Worm (Caenorhabditis elegans): ENCODE measurements around the gene aps-2.

The aps-2 gene

DNA sequence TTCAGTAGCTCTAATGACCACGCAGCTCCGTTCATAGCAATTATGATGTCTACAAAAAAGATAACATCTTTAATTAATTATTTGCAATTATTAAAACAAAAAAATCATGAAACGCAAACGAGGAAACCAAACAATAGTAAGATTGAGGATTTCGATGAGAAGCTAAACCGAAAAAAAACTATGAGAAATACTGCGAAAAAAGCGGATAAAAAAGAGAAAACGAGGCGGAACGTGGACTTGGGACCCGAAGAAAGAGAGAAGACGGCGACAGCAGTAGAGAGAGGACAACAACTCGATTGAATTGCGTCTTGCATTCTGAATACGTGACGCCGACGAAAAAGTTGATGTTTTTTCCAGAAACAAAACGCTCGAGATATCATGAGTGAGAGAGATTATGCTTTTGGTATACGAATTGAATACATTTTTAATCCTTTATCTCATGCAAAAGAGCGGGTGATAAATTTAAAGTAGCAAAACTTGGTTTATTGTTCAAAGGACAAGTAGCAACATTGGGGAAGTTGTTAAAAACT lies 30.8 kb downstream of the aps-2 start, which contains the start of gene ncr-1:
ncr-1 (minus strand) TSS at position 51 of the 530 bp plus-strand sequence.
- TF ChIP-seq nhr-12 (tag; optimal IDR thresholded peaks at IDR 0.05): no peak
- TF ChIP-seq lin-14 (GFP tag; optimal IDR thresholded peaks at IDR 0.05): peak; percentile 42

DNA sequence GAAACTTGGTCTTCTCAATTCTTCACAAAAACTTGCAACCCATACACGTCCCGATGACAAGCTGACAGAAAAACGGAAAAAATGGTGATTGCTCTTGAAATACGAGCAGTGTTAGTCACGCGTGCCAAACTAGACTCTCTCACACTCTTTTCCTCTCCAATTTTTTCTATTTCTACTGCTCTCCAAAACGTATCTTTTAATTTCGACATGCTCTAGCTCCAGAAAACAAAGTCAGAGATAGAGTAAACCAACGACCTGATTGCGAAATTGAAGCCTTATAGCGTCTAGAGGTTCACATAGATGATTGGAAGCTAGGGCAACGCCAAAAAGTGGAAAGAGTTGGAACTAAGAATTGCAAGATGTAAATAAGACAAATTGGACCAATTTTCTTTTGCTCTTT lies 32.3 kb downstream of the aps-2 start:
- TF ChIP-seq tbx-2 (tag; optimal IDR thresholded peaks at IDR 0.05) (peak; percentile 12), lsy-2 (tag; optimal IDR thresholded peaks at IDR 0.05) (peak in 1 of 2 experiments; percentile 50), ceh-82 (tag; optimal IDR thresholded peaks at IDR 0.05) (peak in 1 of 3 experiments; percentile 14), skn-1 (tag; optimal IDR thresholded peaks at IDR 0.05) (peak; percentile 62), ces-1 (GFP tag; optimal IDR thresholded peaks at IDR 0.05) (no peak), lin-14 (GFP tag; optimal IDR thresholded peaks at IDR 0.05) (peak; percentile 65), mdl-1 (tag; optimal IDR thresholded peaks at IDR 0.05) (peak in 1 of 2 experiments; percentile 36), grh-1 (GFP tag; IDR thresholded peaks at IDR 0.05) (no peak), lin-35 (GFP tag; optimal IDR thresholded peaks at IDR 0.05) (peak in 1 of 2 experiments; percentile 9), nhr-71 (tag; optimal IDR thresholded peaks at IDR 0.05) (peak; percentile 36), swsn-7 (tag; optimal IDR thresholded peaks at IDR 0.05) (no peak), nhr-20 (tag; optimal IDR thresholded peaks at IDR 0.05) (peak; percentile 72)

DNA sequence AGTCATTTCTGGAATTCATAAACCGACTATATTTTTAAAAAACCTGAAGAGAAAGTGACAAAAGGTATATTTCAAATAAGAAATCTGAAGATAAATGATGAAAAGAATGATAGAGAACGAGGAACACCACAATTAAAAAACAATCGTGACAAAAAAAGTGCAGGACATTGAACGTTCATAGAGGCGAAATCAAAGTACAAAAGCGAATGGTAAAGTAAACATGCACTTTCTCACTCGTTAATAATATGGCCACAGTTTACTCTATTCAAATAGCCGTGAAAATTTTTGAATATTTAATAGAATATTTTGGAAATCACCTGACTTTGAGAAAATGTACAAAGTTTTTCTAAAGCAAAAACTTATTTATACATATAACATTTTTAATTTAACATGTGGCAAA lies 34.1 kb downstream of the aps-2 start, which contains the start of gene F46H6.5:
F46H6.5 (minus strand) TSS at position 10 of the 400 bp plus-strand sequence.
- TF ChIP-seq lin-39 (tag; optimal IDR thresholded peaks at IDR 0.05): no peak
- no peak for TF ChIP-seq jun-1 (tag; optimal IDR thresholded peaks at IDR 0.05)
- TF ChIP-seq dsc-1 (tag; optimal IDR thresholded peaks at IDR 0.05): no peak
- TF ChIP-seq ama-1 (optimal IDR thresholded peaks at IDR 0.05): no peak

DNA sequence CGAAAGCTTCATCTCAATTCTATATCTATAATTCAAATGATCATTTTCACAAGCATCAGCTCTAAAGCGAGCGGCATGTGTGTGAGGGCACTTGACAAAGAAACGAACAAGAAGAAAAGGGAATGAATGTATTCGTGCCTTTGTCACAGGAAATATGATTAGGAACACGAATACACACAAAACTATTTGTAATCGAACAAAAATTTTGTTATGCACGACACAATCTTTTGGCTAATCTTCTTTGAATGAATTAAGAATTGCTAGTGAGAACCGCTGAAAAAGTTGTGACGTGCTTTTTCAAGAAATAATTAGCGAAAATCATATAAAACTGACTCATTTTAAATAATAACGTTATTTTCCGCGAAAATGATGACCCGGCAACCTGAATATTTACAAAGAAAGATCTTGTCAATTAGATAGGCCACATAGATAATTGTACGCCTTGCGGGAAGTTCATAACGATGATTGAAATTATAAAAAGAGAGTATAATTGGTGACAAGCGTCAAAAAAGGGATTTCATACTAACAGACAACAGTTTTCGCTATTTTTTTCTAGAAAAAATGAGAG lies 35.5 kb downstream of the aps-2 start:
- TF ChIP-seq lin-39 (tag; optimal IDR thresholded peaks at IDR 0.05) (no peak), elt-3 (tag; optimal IDR thresholded peaks at IDR 0.05) (no peak), swsn-7 (tag; optimal IDR thresholded peaks at IDR 0.05) (no peak), zip-4 (GFP tag; optimal IDR thresholded peaks at IDR 0.05) (no peak), nhr-19 (GFP tag; conservative IDR thresholded peaks at IDR 0.05) (no peak), ets-5 (GFP tag; IDR thresholded peaks at IDR 0.05) (no peak), Y116A8C.19 (tag; optimal IDR thresholded peaks at IDR 0.05; ENCODE audit: borderline replicate concordance) (no peak), mab-9 (GFP tag; IDR thresholded peaks at IDR 0.05) (no peak), snu-23 (GFP tag; optimal IDR thresholded peaks at IDR 0.05) (no peak), sptf-1 (tag; optimal IDR thresholded peaks at IDR 0.05) (no peak), fos-1 (tag; optimal IDR thresholded peaks at IDR 0.05) (no peak), efl-3 (GFP tag; optimal IDR thresholded peaks at IDR 0.05) (no peak), ceh-82 (tag; optimal IDR thresholded peaks at IDR 0.05) (no peak)

DNA sequence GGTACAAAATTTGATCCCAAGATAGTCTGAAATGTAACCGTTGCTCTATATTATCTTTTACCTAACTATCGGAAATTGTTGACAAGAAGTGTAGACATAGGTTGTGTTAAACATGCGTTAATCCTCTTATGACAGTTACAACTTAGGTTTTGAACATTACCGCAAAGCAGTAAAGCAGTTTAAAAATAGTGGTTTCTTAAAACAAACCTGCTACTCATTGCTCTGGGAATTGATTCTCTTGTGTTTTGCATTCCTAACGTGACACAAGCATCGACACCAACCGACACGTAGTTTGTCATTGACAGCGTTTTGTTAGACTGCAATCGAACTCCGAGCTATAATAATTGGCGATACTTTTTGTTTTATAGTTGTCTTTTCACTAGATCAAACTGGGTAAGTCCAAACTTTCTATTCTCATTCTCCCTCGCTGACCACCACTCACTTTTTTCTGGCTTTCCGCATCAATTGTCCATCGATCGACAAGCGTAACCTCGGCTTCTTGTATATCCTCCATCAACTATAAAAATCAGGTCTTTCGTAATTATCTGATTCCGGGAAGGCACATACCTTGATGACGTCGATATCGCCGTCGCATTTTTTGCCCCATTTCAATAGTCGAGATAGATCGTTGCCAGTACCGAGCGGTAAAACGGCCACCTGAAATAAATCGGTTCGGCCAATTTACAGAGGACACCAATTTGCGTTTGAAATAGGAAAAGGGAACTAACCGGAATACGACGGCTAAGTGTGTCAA lies 37.9 kb downstream of the aps-2 start:
- TF ChIP-seq ceh-90 (tag; optimal IDR thresholded peaks at IDR 0.05) (no peak), sox-4 (tag; optimal IDR thresholded peaks at IDR 0.05) (no peak), grh-1 (GFP tag; IDR thresholded peaks at IDR 0.05) (no peak), elt-3 (tag; optimal IDR thresholded peaks at IDR 0.05) (no peak), nhr-28 (tag; optimal IDR thresholded peaks at IDR 0.05) (no peak), efl-1 (optimal IDR thresholded peaks at IDR 0.05) (no peak), efl-1 (GFP tag; optimal IDR thresholded peaks at IDR 0.05 in 1 of 2) (peak in 1 of 2 experiments; percentile 90), aha-1 (tag; optimal IDR thresholded peaks at IDR 0.05) (no peak), skn-1 (tag; optimal IDR thresholded peaks at IDR 0.05) (no peak), snu-23 (GFP tag; optimal IDR thresholded peaks at IDR 0.05) (no peak), unc-130 (tag; optimal IDR thresholded peaks at IDR 0.05) (no peak), unc-86 (tag; optimal IDR thresholded peaks at IDR 0.05) (no peak), blmp-1 (tag; optimal IDR thresholded peaks at IDR 0.05) (peak; percentile 91)

Measured in whole organism, L1 larva.